Worm (Caenorhabditis elegans) whole organism, L2 larva: ENCODE measurements around the gene Y50E8A.5.

Source experiments
- C34F6.9 ChIP-seq: fragments of 150-350 bp; optimal IDR thresholded peaks from 2 replicates; lab custom pipeline; 2014; ENCODE audit warnings: missing biosample characterization, missing genetic modification characterization
- F13H6.1 ChIP-seq: sonication (generic microtip); optimal IDR thresholded peaks from 2 replicates; lab custom pipeline; 2016; ENCODE audit warnings: missing genetic modification characterization, missing compliant biosample characterization
- R02D3.7 ChIP-seq: fragments of 150-350 bp; optimal IDR thresholded peaks from 2 replicates; lab custom pipeline; 2014; ENCODE audit warnings: missing biosample characterization, missing genetic modification characterization
- ZK546.5 ChIP-seq: sonication (generic microtip); optimal IDR thresholded peaks from 2 replicates; lab custom pipeline; 2017; ENCODE audit warnings: missing biosample characterization, missing genetic modification characterization
- alr-1 ChIP-seq: fragments of 150-350 bp; optimal IDR thresholded peaks from 2 replicates; lab custom pipeline; 2014; ENCODE audit warnings: missing biosample characterization, missing genetic modification characterization
- aly-2 ChIP-seq: fragments of 150-350 bp; optimal IDR thresholded peaks from 2 replicates; lab custom pipeline; 2014; ENCODE audit warnings: missing biosample characterization, missing genetic modification characterization
- ama-1 ChIP-seq: fragments of 150-350 bp; optimal IDR thresholded peaks from 2 replicates; lab custom pipeline; 2018; ENCODE audit warnings: inconsistent platforms
- ceh-16 ChIP-seq: fragments of 150-350 bp; optimal IDR thresholded peaks from 2 replicates; lab custom pipeline; 2014; ENCODE audit warnings: missing biosample characterization, missing genetic modification characterization
- ceh-82 ChIP-seq: fragments of 150-350 bp; optimal IDR thresholded peaks from 2 replicates; lab custom pipeline; 2014; ENCODE audit warnings: missing biosample characterization, missing genetic modification characterization
- crh-2 ChIP-seq: sonication (generic microtip); optimal IDR thresholded peaks from 2 replicates; lab custom pipeline; 2017; ENCODE audit warnings: missing biosample characterization, missing genetic modification characterization
- egl-27 ChIP-seq: sonication (generic microtip); optimal IDR thresholded peaks from 3 replicates; lab custom pipeline; 2017; ENCODE audit warnings: missing biosample characterization, missing genetic modification reagents, missing genetic modification characterization
- elt-1 ChIP-seq: fragments of 150-350 bp; optimal IDR thresholded peaks from 2 replicates; lab custom pipeline; 2014; ENCODE audit warnings: missing biosample characterization, missing genetic modification characterization
- elt-3 ChIP-seq: sonication (generic microtip); optimal IDR thresholded peaks from 2 replicates; lab custom pipeline; 2017; ENCODE audit warnings: missing biosample characterization, missing genetic modification characterization
- fos-1 ChIP-seq: fragments of 150-350 bp; optimal IDR thresholded peaks from 2 replicates; lab custom pipeline; 2014; ENCODE audit warnings: missing biosample characterization, missing genetic modification characterization
- lin-11 ChIP-seq: fragments of 150-350 bp; sonication (generic microtip); optimal IDR thresholded peaks from 2 replicates; lab custom pipeline; 2014; ENCODE audit warnings: missing biosample characterization, missing genetic modification characterization, inconsistent platforms, mixed read lengths
- lin-13 ChIP-seq: fragments of 150-350 bp; optimal IDR thresholded peaks from 2 replicates; lab custom pipeline; 2014; ENCODE audit warnings: missing biosample characterization, missing genetic modification reagents, missing genetic modification characterization
- lin-39 ChIP-seq: fragments of 150-350 bp; optimal IDR thresholded peaks from 2 replicates; lab custom pipeline; 2014; ENCODE audit warnings: missing biosample characterization, missing genetic modification reagents, missing genetic modification characterization
- lsy-2 ChIP-seq, 2 experiments: fragments of 150-350 bp in 1 of 2; sonication (generic microtip) in 1 of 2; optimal IDR thresholded peaks; 2 replicates each; lab custom pipeline; 2014 to 2017; ENCODE audit warnings: missing biosample characterization in 2 of 2, missing genetic modification characterization in 2 of 2
- mbf-1 ChIP-seq: sonication (generic microtip); optimal IDR thresholded peaks from 2 replicates; lab custom pipeline; 2017; ENCODE audit warnings: missing biosample characterization, missing genetic modification characterization
- nhr-10 ChIP-seq: sonication (generic microtip); optimal IDR thresholded peaks from 2 replicates; lab custom pipeline; 2017; ENCODE audit warnings: missing biosample characterization, missing genetic modification characterization
- nhr-11 ChIP-seq: fragments of 150-350 bp; optimal IDR thresholded peaks from 2 replicates; lab custom pipeline; 2014; ENCODE audit warnings: missing biosample characterization, missing genetic modification characterization
- nhr-12 ChIP-seq: fragments of 150-350 bp; optimal IDR thresholded peaks from 2 replicates; lab custom pipeline; 2014; ENCODE audit warnings: missing biosample characterization, missing genetic modification characterization
- nhr-21 ChIP-seq: fragments of 150-350 bp; optimal IDR thresholded peaks from 2 replicates; lab custom pipeline; 2014; ENCODE audit warnings: missing biosample characterization, missing genetic modification characterization
- nhr-23 ChIP-seq: fragments of 150-350 bp; optimal IDR thresholded peaks from 2 replicates; lab custom pipeline; 2014; ENCODE audit warnings: missing biosample characterization, missing genetic modification reagents, missing genetic modification characterization
- nhr-237 ChIP-seq: fragments of 150-350 bp; optimal IDR thresholded peaks from 2 replicates; lab custom pipeline; 2014; ENCODE audit warnings: missing biosample characterization, missing genetic modification characterization
- nhr-6 ChIP-seq: fragments of 150-350 bp; optimal IDR thresholded peaks from 2 replicates; lab custom pipeline; 2014; ENCODE audit warnings: missing biosample characterization, missing genetic modification characterization
- nhr-77 ChIP-seq: fragments of 150-350 bp; optimal IDR thresholded peaks from 2 replicates; lab custom pipeline; 2014; ENCODE audit warnings: missing biosample characterization, missing genetic modification characterization
- peb-1 ChIP-seq: fragments of 150-350 bp; optimal IDR thresholded peaks from 2 replicates; lab custom pipeline; 2014; ENCODE audit warnings: missing biosample characterization, missing genetic modification characterization
- sem-4 ChIP-seq: fragments of 150-350 bp; optimal IDR thresholded peaks from 2 replicates; lab custom pipeline; 2014; ENCODE audit warnings: missing biosample characterization, missing genetic modification reagents, missing genetic modification characterization
- skn-1 ChIP-seq: sonication (generic microtip); optimal IDR thresholded peaks from 2 replicates; lab custom pipeline; 2017; ENCODE audit warnings: missing biosample characterization, missing genetic modification characterization
- sma-9 ChIP-seq, 2 experiments: fragments of 150-350 bp in 1 of 2; sonication (generic microtip) in 1 of 2; optimal IDR thresholded peaks; 2 replicates each; lab custom pipeline; 2014 to 2016; ENCODE audit warnings: missing genetic modification characterization in 2 of 2, mild to moderate bottlenecking in 1 of 2, missing biosample characterization in 1 of 2, missing compliant biosample characterization in 1 of 2, missing genetic modification reagents in 1 of 2, moderate library complexity in 1 of 2
- snpc-4 ChIP-seq: fragments of 150-350 bp; optimal IDR thresholded peaks from 2 replicates; lab custom pipeline; 2014; ENCODE audit warnings: missing biosample characterization, missing genetic modification characterization
- unc-39 ChIP-seq: fragments of 150-350 bp; optimal IDR thresholded peaks from 2 replicates; lab custom pipeline; 2014; ENCODE audit warnings: missing biosample characterization, missing genetic modification characterization
- unc-55 ChIP-seq: fragments of 150-350 bp; sonication (generic microtip); optimal IDR thresholded peaks from 3 replicates; lab custom pipeline; 2014; ENCODE audit warnings: missing biosample characterization, missing genetic modification reagents, missing genetic modification characterization
- unc-62 ChIP-seq: fragments of 150-350 bp; optimal IDR thresholded peaks from 2 replicates; lab custom pipeline; 2014; ENCODE audit warnings: missing biosample characterization, missing genetic modification reagents, missing genetic modification characterization
- zag-1 ChIP-seq: fragments of 150-350 bp; optimal IDR thresholded peaks from 2 replicates; lab custom pipeline; 2014; ENCODE audit warnings: missing biosample characterization, missing genetic modification characterization
- ztf-11 ChIP-seq: sonication (generic microtip); optimal IDR thresholded peaks from 2 replicates; lab custom pipeline; 2017; ENCODE audit warnings: missing biosample characterization, missing genetic modification characterization

Y50E8A.5 gene

DNA sequence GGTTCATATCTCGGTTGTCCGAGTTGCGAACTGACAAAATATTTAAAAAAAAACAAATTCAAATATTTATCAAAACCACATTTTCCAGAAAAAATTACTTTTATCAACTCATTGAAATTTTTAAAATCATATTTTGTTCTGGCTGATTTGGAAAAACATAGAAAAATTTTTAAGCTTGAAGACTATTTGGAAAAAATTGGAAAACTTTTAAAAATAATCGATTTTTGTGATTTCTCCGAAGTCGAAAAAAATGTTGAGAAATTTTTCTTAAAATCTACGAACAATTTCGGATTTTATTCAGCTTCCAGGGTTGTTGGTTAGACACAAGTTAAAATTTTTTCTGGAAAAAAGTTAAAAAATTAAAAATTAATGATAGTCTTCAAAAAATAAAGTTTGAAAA is at the start of gene Y50E8A.5:
Gene Y50E8A.5, minus strand, starts transcription at position 101 of the 400 bp plus-strand sequence.
- TF ChIP-seq fos-1 (tag; lab: Kevin White, UChicago) (no peak), nhr-23 (tag; lab: Kevin White, UChicago) (no peak), nhr-21 (tag; lab: Kevin White, UChicago) (no peak), zag-1 (no peak), F13H6.1 (tag; lab: Kevin White, UChicago) (no peak), C34F6.9 (tag; lab: Kevin White, UChicago) (no peak), snpc-4 (no peak), sem-4 (tag; lab: Kevin White, UChicago) (no peak), crh-2 (tag; lab: Kevin White, UChicago) (no peak), nhr-77 (tag; lab: Kevin White, UChicago) (no peak), unc-55 (no peak), sma-9 (GFP tag; optimal IDR thresholded peaks at IDR 0.05; lab: Kevin White, UChicago) (no peak), sma-9 (tag; optimal IDR thresholded peaks at IDR 0.05; lab: Kevin White, UChicago) (no peak), alr-1 (tag; lab: Kevin White, UChicago) (no peak), lsy-2 (tag; optimal IDR thresholded peaks at IDR 0.05; lab: Kevin White, UChicago) (no peak), peb-1 (no peak), mbf-1 (tag; lab: Kevin White, UChicago) (no peak), unc-62 (no peak), nhr-237 (no peak), ztf-11 (tag; lab: Kevin White, UChicago) (no peak)
- TF ChIP-seq, all 48 proteins: peak for 0

DNA sequence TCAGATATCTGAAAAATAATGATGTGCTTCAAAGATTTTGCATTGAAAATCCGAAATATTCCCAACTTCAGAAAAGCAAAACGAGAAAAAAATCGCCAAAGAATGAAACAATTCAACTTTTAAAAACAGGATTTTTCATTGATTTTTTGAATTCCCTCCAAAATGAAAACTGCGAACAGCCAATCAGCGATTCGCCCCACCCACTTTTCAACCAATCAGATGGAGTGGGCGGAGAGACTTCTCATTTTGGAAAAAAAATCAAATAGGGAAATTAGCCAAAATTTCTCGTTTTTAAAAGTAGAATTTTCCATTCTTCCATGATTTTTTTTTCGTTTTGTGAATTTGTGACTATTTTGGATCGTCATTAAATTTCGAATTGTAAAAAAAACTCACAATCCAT is 48.0 kb upstream of the Y50E8A.5 start:
- TF ChIP-seq elt-3 (tag; lab: Kevin White, UChicago) (no peak), lin-11 (no peak), ama-1 (lab: Kevin White, UChicago) (no peak), unc-39 (no peak), nhr-12 (tag; lab: Kevin White, UChicago) (no peak), nhr-6 (tag; lab: Kevin White, UChicago) (no peak), aly-2 (tag; lab: Kevin White, UChicago) (no peak), elt-1 (tag; lab: Kevin White, UChicago) (no peak), ztf-11 (tag; lab: Kevin White, UChicago) (no peak), sem-4 (tag; lab: Kevin White, UChicago) (no peak), C34F6.9 (tag; lab: Kevin White, UChicago) (no peak), nhr-10 (tag; lab: Kevin White, UChicago) (no peak)
- TF ChIP-seq, all 48 proteins: peak for 0

DNA sequence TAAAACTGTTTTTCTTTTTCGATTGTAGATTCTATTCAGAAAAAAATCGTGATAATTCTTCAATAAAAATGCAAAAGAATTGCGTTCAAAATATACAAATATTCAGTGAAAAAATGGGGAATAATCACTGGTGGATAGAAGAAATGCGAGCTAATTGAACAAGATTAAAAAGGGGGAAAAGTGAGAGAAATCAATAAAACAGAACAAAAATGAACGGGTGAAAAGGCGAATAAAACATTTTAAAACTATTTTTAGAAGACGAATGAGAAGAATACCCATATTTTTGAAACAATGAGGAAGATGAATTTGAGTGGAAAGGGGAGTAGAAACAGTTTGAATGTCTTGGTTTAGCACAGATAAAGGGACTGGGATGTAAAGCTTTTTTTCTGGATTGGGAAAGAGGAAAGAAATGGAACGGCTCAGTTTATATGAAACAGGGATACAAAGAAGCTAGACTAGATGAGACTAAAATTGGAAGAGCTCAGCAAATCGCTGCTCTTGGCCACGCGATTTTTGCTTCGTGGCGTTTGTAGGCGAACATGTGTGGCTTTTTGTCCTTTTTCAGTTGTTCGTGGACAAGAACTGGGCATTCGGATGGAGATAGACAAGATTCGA is 47.5 kb upstream of the Y50E8A.5 start, which contains the start of gene Y50E8A.12:
Gene Y50E8A.12, minus strand, starts transcription at position 51 of the 615 bp plus-strand sequence.
- no peak for TF ChIP-seq R02D3.7
- no peak for TF ChIP-seq nhr-11
- TF ChIP-seq sma-9 (GFP tag; optimal IDR thresholded peaks at IDR 0.05; lab: Kevin White, UChicago), result no peak
- TF ChIP-seq sma-9 (tag; optimal IDR thresholded peaks at IDR 0.05; lab: Kevin White, UChicago), result no peak
- no peak for TF ChIP-seq peb-1
- no peak for TF ChIP-seq aly-2 (tag; lab: Kevin White, UChicago)
- TF ChIP-seq ceh-82 (tag; lab: Kevin White, UChicago), result no peak
- TF ChIP-seq fos-1 (tag; lab: Kevin White, UChicago), result no peak
- no peak for TF ChIP-seq egl-27 (tag; lab: Kevin White, UChicago)
- TF ChIP-seq nhr-77 (tag; lab: Kevin White, UChicago), result no peak
- TF ChIP-seq nhr-6 (tag; lab: Kevin White, UChicago), result no peak
- no peak for TF ChIP-seq nhr-21 (tag; lab: Kevin White, UChicago)
- no peak for TF ChIP-seq ceh-16 (tag; lab: Kevin White, UChicago)
- TF ChIP-seq nhr-237, result no peak

DNA sequence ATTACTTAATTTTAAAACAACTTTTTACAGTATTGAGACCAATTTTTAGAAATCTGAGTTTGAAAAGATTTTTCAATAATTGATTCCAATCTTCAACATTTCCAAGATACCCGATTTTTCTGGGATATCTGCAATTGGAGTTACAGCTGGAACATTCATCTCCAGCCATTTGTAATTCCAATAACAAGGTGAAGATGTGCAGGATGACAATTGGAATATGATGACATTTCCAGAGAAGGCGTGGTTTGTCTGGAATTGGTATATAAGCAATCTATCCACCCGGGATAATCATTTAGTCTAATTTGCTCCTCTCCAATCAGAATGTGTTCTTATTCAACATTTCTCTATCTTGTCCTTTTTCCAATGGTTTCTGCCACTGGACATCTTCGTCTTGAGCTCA is 44.4 kb upstream of the Y50E8A.5 start, which contains the start of gene Y50E8A.11:
Gene Y50E8A.11, plus strand, starts transcription at position 301 of the 400 bp plus-strand sequence.
- TF ChIP-seq ceh-16 (tag; lab: Kevin White, UChicago), result no peak
- no peak for TF ChIP-seq skn-1
- TF ChIP-seq sem-4 (tag; lab: Kevin White, UChicago), result no peak
- TF ChIP-seq nhr-6 (tag; lab: Kevin White, UChicago), result no peak
- TF ChIP-seq lin-13 (GFP tag; lab: Kevin White, UChicago), result no peak
- TF ChIP-seq nhr-237, result no peak
- TF ChIP-seq nhr-11, result no peak
- TF ChIP-seq lin-39 (tag; lab: Kevin White, UChicago), result no peak
- TF ChIP-seq ZK546.5 (tag; lab: Kevin White, UChicago), result no peak
